Worm (Caenorhabditis elegans): ENCODE results near the gene T23F11.4.

DNA sequence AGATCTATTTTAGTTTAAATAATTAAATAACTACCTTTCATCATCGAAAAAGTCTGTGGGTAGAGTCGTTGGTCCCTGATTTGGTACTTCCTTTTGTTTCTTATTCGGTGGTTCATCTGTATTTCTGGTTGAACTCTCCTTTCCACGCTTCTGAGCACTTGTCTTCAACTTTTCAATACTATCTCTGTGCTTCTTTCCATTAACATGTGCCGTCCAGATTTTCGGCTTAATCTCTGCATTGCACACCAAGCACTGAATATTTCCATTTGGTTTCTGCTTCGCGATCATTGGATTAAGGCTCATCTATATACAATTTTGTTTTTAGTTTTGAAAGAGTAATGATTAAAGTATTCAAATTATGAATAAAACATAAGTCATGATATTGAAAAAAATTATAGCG is 34.8 kb upstream of the T23F11.4 start, which contains the start of gene sel-13:
- TF ChIP-seq lin-13 (tag; optimal IDR thresholded peaks at IDR 0.05) (no peak), mab-5 (tag; optimal IDR thresholded peaks at IDR 0.05) (no peak), nhr-76 (tag; optimal IDR thresholded peaks at IDR 0.05) (no peak), nhr-12 (tag; optimal IDR thresholded peaks at IDR 0.05) (no peak), lsy-2 (tag; optimal IDR thresholded peaks at IDR 0.05) (no peak), flh-1 (GFP tag; optimal IDR thresholded peaks at IDR 0.05) (no peak), cnd-1 (tag; optimal IDR thresholded peaks at IDR 0.05) (no peak), unc-39 (tag; optimal IDR thresholded peaks at IDR 0.05) (no peak)
